Worm (Caenorhabditis elegans) whole organism, midembryonic: ENCODE measurements around the gene unc-83.

Experiments
- cog-1 ChIP-seq: sonication (generic microtip); optimal IDR thresholded peaks from 2 replicates; lab custom pipeline; 2016; ENCODE audit warnings: missing genetic modification characterization, missing compliant biosample characterization
- flt-1 ChIP-seq: fragments of 200-800 bp; sonication (Bioruptor generic); IDR thresholded peaks from 2 replicates; pipeline ENCODE4 v1.3.6; 2022; ENCODE audit warnings: missing genetic modification characterization, missing compliant biosample characterization
- klf-2 ChIP-seq: fragments of 200-800 bp; sonication (Bioruptor generic); conservative IDR thresholded peaks from 2 replicates; pipeline ENCODE4 v1.3.6; 2022; ENCODE audit warnings: missing genetic modification reagents, missing genetic modification characterization, missing compliant biosample characterization
- ref-1 ChIP-seq: fragments of 200-800 bp; sonication (Bioruptor generic); conservative IDR thresholded peaks from 2 replicates; pipeline ENCODE4 v1.3.6; 2022; ENCODE audit warnings: missing genetic modification reagents, missing genetic modification characterization, missing compliant biosample characterization
- tab-1 ChIP-seq: fragments of 200-800 bp; sonication (Bioruptor generic); IDR thresholded peaks from 2 replicates; pipeline ENCODE4 v1.3.6; 2022; ENCODE audit warnings: missing genetic modification characterization, missing compliant biosample characterization
- ztf-29 ChIP-seq: fragments of 200-800 bp; sonication (Bioruptor generic); IDR thresholded peaks from 2 replicates; pipeline ENCODE4 v1.3.6; 2022; ENCODE audit warnings: missing genetic modification reagents, missing genetic modification characterization, missing compliant biosample characterization

DNA sequence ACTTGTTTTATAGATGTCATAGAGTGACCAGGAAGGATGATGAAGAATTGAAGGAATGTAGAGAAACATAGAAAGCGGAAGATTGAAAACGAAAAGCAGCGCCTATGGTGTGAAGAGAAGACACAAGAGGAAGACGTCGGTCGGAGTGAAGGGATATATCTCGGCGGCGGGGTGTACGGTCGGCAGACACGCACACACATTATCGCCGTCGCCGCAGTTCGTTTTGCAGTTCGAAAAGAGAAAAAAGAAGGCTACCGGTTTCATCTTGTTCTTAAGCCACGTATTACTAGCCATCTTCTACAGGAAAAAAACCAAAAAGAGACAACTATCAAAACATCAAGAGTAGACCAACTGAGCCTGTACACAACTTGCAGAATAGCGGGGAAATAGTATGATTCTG is 48.5 kb downstream of the unc-83 start:
- no peak for TF ChIP-seq ref-1 (GFP tag; lab: Robert Waterston, UW)
- no peak for TF ChIP-seq tab-1 (GFP tag; lab: Robert Waterston, UW)
- no peak for TF ChIP-seq cog-1 (tag; lab: Kevin White, UChicago)
- TF ChIP-seq flt-1 (GFP tag; lab: Robert Waterston, UW), result no peak
- no peak for TF ChIP-seq klf-2 (GFP tag; lab: Robert Waterston, UW)
- TF ChIP-seq ztf-29, result no peak
